Worm (Caenorhabditis elegans) whole organism, L4 larva: ENCODE measurements around the gene ins-12.

Experiments
- D1046.2 ChIP-seq: fragments of 200-800 bp; sonication (Bioruptor generic); IDR thresholded peaks from 2 replicates; pipeline ENCODE4 v1.3.6; 2022; ENCODE audit warnings: missing genetic modification characterization, missing compliant biosample characterization
- F10B5.3 ChIP-seq: sonication (generic microtip); optimal IDR thresholded peaks from 2 replicates; lab custom pipeline; 2016; ENCODE audit warnings: mild to moderate bottlenecking, missing genetic modification characterization, missing compliant biosample characterization
- F44E2.7 ChIP-seq: fragments of 200-800 bp; sonication (Bioruptor generic); IDR thresholded peaks from 2 replicates; pipeline ENCODE4 v2.1.2; 2022; ENCODE audit warnings: missing genetic modification characterization, missing compliant biosample characterization
- F49E8.2 ChIP-seq: sonication (generic microtip); optimal IDR thresholded peaks from 2 replicates; lab custom pipeline; 2016; ENCODE audit warnings: missing compliant biosample characterization, mild to moderate bottlenecking, missing genetic modification characterization, borderline replicate concordance
- R02D3.7 ChIP-seq: fragments of 150-350 bp; sonication (generic microtip); optimal IDR thresholded peaks from 3 replicates; lab custom pipeline; 2014; ENCODE audit warnings: missing biosample characterization, missing genetic modification characterization
- T20F7.1 ChIP-seq: fragments of 200-800 bp; sonication (Bioruptor generic); optimal IDR thresholded peaks from 2 replicates; lab custom pipeline; 2018; ENCODE audit warnings: mild to moderate bottlenecking, missing genetic modification characterization, missing compliant biosample characterization
- Y105C5A.15 ChIP-seq: fragments of 200-800 bp; sonication (Bioruptor generic); IDR thresholded peaks from 2 replicates; pipeline ENCODE4 v1.3.6; 2022; ENCODE audit warnings: missing genetic modification characterization, missing compliant biosample characterization
- Y5F2A.4 ChIP-seq: fragments of 200-800 bp; sonication (Bioruptor generic); optimal IDR thresholded peaks from 2 replicates; lab custom pipeline; 2018; ENCODE audit warnings: mild to moderate bottlenecking, missing genetic modification characterization, missing compliant biosample characterization
- aha-1 ChIP-seq: fragments of 150-350 bp; peaks from one replicate; lab custom pipeline; 2014; ENCODE audit warnings: missing biosample characterization, missing genetic modification characterization
- aly-2 ChIP-seq: sonication (generic microtip); optimal IDR thresholded peaks from 2 replicates; lab custom pipeline; 2018; ENCODE audit warnings: missing biosample characterization, missing genetic modification characterization
- arid-1 ChIP-seq: fragments of 200-800 bp; sonication (Bioruptor generic); conservative IDR thresholded peaks from 2 replicates; pipeline ENCODE4 v1.3.6; 2022; ENCODE audit warnings: missing genetic modification reagents, missing genetic modification characterization, missing compliant biosample characterization
- attf-4 ChIP-seq: sonication (generic microtip); optimal IDR thresholded peaks from 3 replicates; lab custom pipeline; 2017; ENCODE audit warnings: missing biosample characterization, missing genetic modification characterization
- ceh-62 ChIP-seq: sonication (generic microtip); optimal IDR thresholded peaks from 2 replicates; lab custom pipeline; 2017; ENCODE audit warnings: missing biosample characterization, missing genetic modification characterization
- ces-1 ChIP-seq: fragments of 150-350 bp; sonication (generic microtip); optimal IDR thresholded peaks from 4 replicates; lab custom pipeline; 2014; ENCODE audit warnings: missing biosample characterization, missing genetic modification reagents, missing genetic modification characterization
- cey-2 ChIP-seq: sonication (generic microtip); optimal IDR thresholded peaks from 3 replicates; lab custom pipeline; 2017; ENCODE audit warnings: missing genetic modification characterization, mild to moderate bottlenecking, missing compliant biosample characterization, antibody characterized with exemption, borderline replicate concordance; ENCODE audit not compliant: insufficient read depth
- daf-12 ChIP-seq: fragments of 150-350 bp; optimal IDR thresholded peaks from 2 replicates; lab custom pipeline; 2014; ENCODE audit warnings: missing biosample characterization, missing genetic modification reagents, missing genetic modification characterization
- daf-8 ChIP-seq: fragments of 200-800 bp; sonication (Bioruptor generic); IDR thresholded peaks from 2 replicates; pipeline ENCODE4 v1.3.6; 2022; ENCODE audit warnings: missing genetic modification characterization, missing compliant biosample characterization
- dmd-8 ChIP-seq: fragments of 200-800 bp; sonication (Bioruptor generic); IDR thresholded peaks from 2 replicates; pipeline ENCODE4 v1.3.6; 2022; ENCODE audit warnings: missing genetic modification characterization, missing compliant biosample characterization
- duxl-1 ChIP-seq: sonication (generic microtip); optimal IDR thresholded peaks from 2 replicates; lab custom pipeline; 2016; ENCODE audit warnings: mild to moderate bottlenecking, missing genetic modification characterization, moderate library complexity, missing compliant biosample characterization; ENCODE audit not compliant: poor library complexity
- fos-1 ChIP-seq: fragments of 150-350 bp; optimal IDR thresholded peaks from 2 replicates; lab custom pipeline; 2014; ENCODE audit warnings: missing biosample characterization, missing genetic modification characterization
- hlh-11 ChIP-seq: fragments of 200-800 bp; sonication (Bioruptor generic); optimal IDR thresholded peaks from 2 replicates; lab custom pipeline; 2018; ENCODE audit warnings: mild to moderate bottlenecking, missing genetic modification characterization, missing compliant biosample characterization
- jun-1 ChIP-seq: fragments of 150-350 bp; optimal IDR thresholded peaks from 2 replicates; lab custom pipeline; 2014; ENCODE audit warnings: missing biosample characterization, missing genetic modification reagents, missing genetic modification characterization
- lin-1 ChIP-seq: fragments of 200-800 bp; sonication (Bioruptor generic); IDR thresholded peaks from 2 replicates; pipeline ENCODE4 v1.3.6; 2022; ENCODE audit warnings: missing genetic modification reagents, missing genetic modification characterization, missing compliant biosample characterization
- lin-29 ChIP-seq: fragments of 200-800 bp; sonication (Bioruptor generic); IDR thresholded peaks from 2 replicates; pipeline ENCODE4 v1.3.6; 2022; ENCODE audit warnings: missing genetic modification reagents, missing genetic modification characterization, missing compliant biosample characterization
- lin-38 ChIP-seq: fragments of 200-800 bp; sonication (Bioruptor generic); IDR thresholded peaks from 2 replicates; pipeline ENCODE4 v1.3.6; 2022; ENCODE audit warnings: missing genetic modification reagents, missing genetic modification characterization, missing compliant biosample characterization
- lsy-2 ChIP-seq, 2 experiments: fragments of 150-350 bp in 1 of 2; sonication (generic microtip) in 1 of 2; optimal IDR thresholded peaks; 2 replicates each; lab custom pipeline; 2014 to 2017; ENCODE audit warnings: missing biosample characterization in 2 of 2, missing genetic modification characterization in 2 of 2
- mep-1 ChIP-seq: fragments of 150-350 bp; sonication (generic microtip); optimal IDR thresholded peaks from 3 replicates; lab custom pipeline; 2014; ENCODE audit warnings: missing biosample characterization, missing genetic modification characterization
- mxl-3 ChIP-seq: fragments of 200-800 bp; sonication (Bioruptor generic); optimal IDR thresholded peaks from 2 replicates; lab custom pipeline; 2018; ENCODE audit warnings: mild to moderate bottlenecking, missing genetic modification characterization, missing compliant biosample characterization
- nhr-102 ChIP-seq: sonication (generic microtip); optimal IDR thresholded peaks from 2 replicates; lab custom pipeline; 2016; ENCODE audit warnings: mild to moderate bottlenecking, missing genetic modification characterization, moderate library complexity, missing compliant biosample characterization
- nhr-11 ChIP-seq: fragments of 150-350 bp; optimal IDR thresholded peaks from 2 replicates; lab custom pipeline; 2014; ENCODE audit warnings: missing biosample characterization, missing genetic modification characterization
- nhr-237 ChIP-seq: sonication (generic microtip); optimal IDR thresholded peaks from 2 replicates; lab custom pipeline; 2017; ENCODE audit warnings: missing biosample characterization, missing genetic modification characterization
- nhr-25 ChIP-seq: sonication (generic microtip); optimal IDR thresholded peaks from 2 replicates; lab custom pipeline; 2017; ENCODE audit warnings: missing genetic modification characterization, mild to moderate bottlenecking, missing compliant biosample characterization, antibody characterized with exemption, moderate library complexity, borderline replicate concordance; ENCODE audit not compliant: insufficient read depth
- nhr-41 ChIP-seq: fragments of 200-800 bp; sonication (Bioruptor generic); IDR thresholded peaks from 2 replicates; pipeline ENCODE4 v1.3.6; 2022; ENCODE audit warnings: missing genetic modification reagents, missing genetic modification characterization, missing compliant biosample characterization
- nhr-48 ChIP-seq: sonication (generic microtip); optimal IDR thresholded peaks from 2 replicates; lab custom pipeline; 2016; ENCODE audit warnings: mild to moderate bottlenecking, missing genetic modification characterization, missing compliant biosample characterization
- pha-4 ChIP-seq, 2 experiments: fragments of 150-350 bp in 1 of 2; fragments of 200-800 bp in 1 of 2; sonication (Bioruptor generic) in 1 of 2; IDR thresholded peaks in 1 of 2; optimal IDR thresholded peaks in 1 of 2; 2 replicates each; pipeline versions ENCODE4 v1.3.6 to Lab custom; 2014 to 2022; ENCODE audit warnings: missing genetic modification characterization in 2 of 2, missing genetic modification reagents in 2 of 2, missing biosample characterization in 1 of 2, missing compliant biosample characterization in 1 of 2
- php-3 ChIP-seq: fragments of 200-800 bp; sonication (Bioruptor generic); IDR thresholded peaks from 2 replicates; pipeline ENCODE4 v1.3.6; 2022; ENCODE audit warnings: missing genetic modification reagents, missing genetic modification characterization, missing compliant biosample characterization
- saeg-2 ChIP-seq: fragments of 200-800 bp; sonication (Bioruptor generic); IDR thresholded peaks from 2 replicates; pipeline ENCODE4 v1.3.6; 2022; ENCODE audit warnings: missing genetic modification reagents, missing genetic modification characterization, missing compliant biosample characterization
- snpc-4 ChIP-seq: fragments of 150-350 bp; optimal IDR thresholded peaks from 2 replicates; lab custom pipeline; 2014; ENCODE audit warnings: missing biosample characterization, missing genetic modification characterization
- spr-1 ChIP-seq: sonication (generic microtip); optimal IDR thresholded peaks from 2 replicates; lab custom pipeline; 2016; ENCODE audit warnings: mild to moderate bottlenecking, missing genetic modification characterization, missing compliant biosample characterization
- spr-3 ChIP-seq: fragments of 200-800 bp; sonication (Bioruptor generic); optimal IDR thresholded peaks from 2 replicates; lab custom pipeline; 2018; ENCODE audit warnings: mild to moderate bottlenecking, missing genetic modification characterization, missing compliant biosample characterization
- tra-1 ChIP-seq: fragments of 200-800 bp; sonication (Bioruptor generic); IDR thresholded peaks from 2 replicates; pipeline ENCODE4 v1.3.6; 2022; ENCODE audit warnings: missing genetic modification reagents, missing genetic modification characterization, missing compliant biosample characterization
- unc-130 ChIP-seq: sonication (generic microtip); optimal IDR thresholded peaks from 2 replicates; lab custom pipeline; 2016; ENCODE audit warnings: missing genetic modification reagents, missing genetic modification characterization, missing compliant biosample characterization
- vab-7 ChIP-seq: fragments of 200-800 bp; sonication (Bioruptor generic); IDR thresholded peaks from 2 replicates; pipeline ENCODE4 v1.3.6; 2022; ENCODE audit warnings: missing genetic modification reagents, missing genetic modification characterization, missing compliant biosample characterization
- zag-1 ChIP-seq: fragments of 150-350 bp; optimal IDR thresholded peaks from 2 replicates; lab custom pipeline; 2014; ENCODE audit warnings: missing biosample characterization, missing genetic modification characterization
- zfp-2 ChIP-seq: sonication (generic microtip); optimal IDR thresholded peaks from 2 replicates; lab custom pipeline; 2016; ENCODE audit warnings: mild to moderate bottlenecking, missing genetic modification characterization, missing compliant biosample characterization
- zfp-3 ChIP-seq: fragments of 200-800 bp; sonication (Bioruptor generic); conservative IDR thresholded peaks from 2 replicates; pipeline ENCODE4 v1.3.6; 2022; ENCODE audit warnings: missing genetic modification reagents, missing genetic modification characterization, missing compliant biosample characterization
- zip-11 ChIP-seq: fragments of 200-800 bp; sonication (Bioruptor generic); IDR thresholded peaks from 2 replicates; pipeline ENCODE4 v1.3.6; 2022; ENCODE audit warnings: missing genetic modification characterization, missing compliant biosample characterization
- zip-2 ChIP-seq: fragments of 150-350 bp; optimal IDR thresholded peaks from 2 replicates; lab custom pipeline; 2014; ENCODE audit warnings: missing biosample characterization, missing genetic modification characterization
- ztf-7 ChIP-seq: fragments of 150-350 bp; optimal IDR thresholded peaks from 2 replicates; lab custom pipeline; 2014; ENCODE audit warnings: missing biosample characterization, missing genetic modification characterization

The ins-12 gene

ce11 chrII:5543476-5544144 lies 10.8 kb upstream of the ins-12 start (continued):
- TF ChIP-seq lin-1 (GFP tag; lab: Robert Waterston, UW): peak; percentile 95
- peak; percentile 97 for TF ChIP-seq hlh-11 (tag; lab: Kevin White, UChicago)
- TF ChIP-seq arid-1 (GFP tag; lab: Robert Waterston, UW): peak; percentile 96
- TF ChIP-seq F10B5.3 (tag; lab: Kevin White, UChicago): peak; percentile 93
- TF ChIP-seq unc-130 (GFP tag; lab: Kevin White, UChicago): peak; percentile 34
- TF ChIP-seq aly-2 (tag; lab: Kevin White, UChicago): peak; percentile 87
- 0 out of 2 replicates have a peak, but pooled peaks have one; percentile 69 for TF ChIP-seq F44E2.7 (GFP tag; lab: Robert Waterston, UW)
- peak; percentile 97 for TF ChIP-seq nhr-25 (tag; lab: Kevin White, UChicago)
- TF ChIP-seq php-3: peak; percentile 86
- TF ChIP-seq ces-1: peak; percentile 93
- peak; percentile 93 for TF ChIP-seq D1046.2
- TF ChIP-seq attf-4 (tag; lab: Kevin White, UChicago): peak; percentile 63
- peak; percentile 92 for TF ChIP-seq zip-2
- peak; percentile 83 for TF ChIP-seq Y105C5A.15
- peak; percentile 100 for TF ChIP-seq aha-1 (tag; lab: Kevin White, UChicago)
- peak; percentile 99 for TF ChIP-seq snpc-4
- peak; percentile 79 for TF ChIP-seq zfp-2 (tag; lab: Kevin White, UChicago)
- TF ChIP-seq nhr-102 (tag; lab: Kevin White, UChicago): peak; percentile 97
- TF ChIP-seq mep-1 (tag; lab: Kevin White, UChicago): peak; percentile 99
- peak; percentile 94 for TF ChIP-seq zfp-3 (GFP tag; lab: Robert Waterston, UW)
- no peak for TF ChIP-seq daf-12 (tag; lab: Kevin White, UChicago)
- TF ChIP-seq daf-8: peak; percentile 84; the same call in 1 of the 2 replicates
- peak; percentile 97 for TF ChIP-seq spr-1 (tag; lab: Kevin White, UChicago)
- TF ChIP-seq dmd-8: peak; percentile 61; the same call in 1 of the 2 replicates
- TF ChIP-seq lin-29 (GFP tag; lab: Robert Waterston, UW): peak; percentile 91
- peak; percentile 92 for TF ChIP-seq ztf-7 (tag; lab: Kevin White, UChicago)
- TF ChIP-seq R02D3.7 (tag; lab: Kevin White, UChicago): peak; percentile 44
- no peak for TF ChIP-seq ceh-62
- TF ChIP-seq jun-1 (tag; lab: Kevin White, UChicago): peak; percentile 97
- peak; percentile 96 for TF ChIP-seq duxl-1 (tag; lab: Kevin White, UChicago)
- peak; percentile 86 for TF ChIP-seq Y5F2A.4 (GFP tag; lab: Kevin White, UChicago)
- TF ChIP-seq nhr-11 (tag; lab: Kevin White, UChicago): peak; percentile 98
- 0 out of 2 replicates have a peak, but pooled peaks have one; percentile 7 for TF ChIP-seq zip-11
- TF ChIP-seq tra-1 (GFP tag; lab: Robert Waterston, UW): peak; percentile 96
- TF ChIP-seq lin-38 (GFP tag; lab: Robert Waterston, UW): peak; percentile 90
- TF ChIP-seq mxl-3: peak; percentile 90
- peak; percentile 77 for TF ChIP-seq fos-1 (tag; lab: Kevin White, UChicago)
- TF ChIP-seq pha-4 (GFP tag; IDR thresholded peaks at IDR 0.05; lab: Robert Waterston, UW): peak; percentile 96
- TF ChIP-seq pha-4 (tag; optimal IDR thresholded peaks at IDR 0.05; lab: Kevin White, UChicago): peak; percentile 88
- peak; percentile 82 for TF ChIP-seq F49E8.2 (tag; lab: Kevin White, UChicago)
- peak; percentile 65 for TF ChIP-seq nhr-237
- TF ChIP-seq spr-3 (GFP tag; lab: Kevin White, UChicago): peak; percentile 99
- TF ChIP-seq T20F7.1: peak; percentile 92
- peak; percentile 92 for TF ChIP-seq cey-2 (tag; lab: Kevin White, UChicago)
- TF ChIP-seq zag-1 (tag; lab: Kevin White, UChicago): peak; percentile 95
- peak; percentile 94 to 96 for TF ChIP-seq lsy-2 (tag; optimal IDR thresholded peaks at IDR 0.05; lab: Kevin White, UChicago)
- TF ChIP-seq nhr-41 (GFP tag; lab: Robert Waterston, UW): peak; percentile 88
- peak; percentile 94 for TF ChIP-seq vab-7 (GFP tag; lab: Robert Waterston, UW)
- TF ChIP-seq nhr-48 (tag; lab: Kevin White, UChicago): peak; percentile 95
- TF ChIP-seq saeg-2 (GFP tag; lab: Robert Waterston, UW): peak; percentile 95
